Fruit fly (Drosophila melanogaster) whole organism, embryonic: Measurements from ENCODE around the gene Fdx1.

Experiments used
- Atf6 ChIP-seq: fragments of 200-800 bp; sonication (Bioruptor generic); IDR thresholded peaks from 2 replicates; pipeline ENCODE4 v1.3.6; 2022; ENCODE audit warnings: missing biosample characterization, missing genetic modification characterization
- CG10147 ChIP-seq: fragments of 200-800 bp; sonication (Bioruptor generic); optimal IDR thresholded peaks from 2 replicates; lab custom pipeline; 2019; ENCODE audit warnings: missing biosample characterization, mild to moderate bottlenecking, missing genetic modification characterization, moderate library complexity
- CG10543 ChIP-seq: fragments of 200-800 bp; sonication (Bioruptor generic); optimal IDR thresholded peaks from 3 replicates; lab custom pipeline; 2017; ENCODE audit warnings: missing biosample characterization, mild to moderate bottlenecking, missing genetic modification characterization, moderate library complexity
- CG10979 ChIP-seq: fragments of 200-800 bp; sonication (Bioruptor generic); optimal IDR thresholded peaks from 2 replicates; lab custom pipeline; 2018; ENCODE audit warnings: missing biosample characterization, mild to moderate bottlenecking, missing genetic modification characterization, moderate library complexity
- CG13894 ChIP-seq: fragments of 200-800 bp; sonication (Bioruptor generic); optimal IDR thresholded peaks from 3 replicates; lab custom pipeline; 2018; ENCODE audit warnings: missing biosample characterization, mild to moderate bottlenecking, missing genetic modification characterization, moderate library complexity
- CG15601 ChIP-seq: fragments of 200-800 bp; sonication (Bioruptor generic); optimal IDR thresholded peaks from 3 replicates; lab custom pipeline; 2019; ENCODE audit warnings: missing biosample characterization, mild to moderate bottlenecking, missing genetic modification characterization, moderate library complexity
- CG17385 ChIP-seq: fragments of 200-800 bp; sonication (Bioruptor generic); optimal IDR thresholded peaks from 3 replicates; lab custom pipeline; 2018; ENCODE audit warnings: missing biosample characterization, mild to moderate bottlenecking, missing genetic modification characterization
- CG18262 ChIP-seq: fragments of 200-800 bp; optimal IDR thresholded peaks from 3 replicates; lab custom pipeline; 2019; ENCODE audit warnings: missing biosample characterization, mild to moderate bottlenecking, missing genetic modification characterization, moderate library complexity
- CG2120 ChIP-seq: fragments of 200-800 bp; sonication (Bioruptor generic); optimal IDR thresholded peaks from 3 replicates; lab custom pipeline; 2016; ENCODE audit warnings: missing biosample characterization, missing genetic modification characterization
- CG3065 ChIP-seq: fragments of 200-800 bp; sonication (Bioruptor generic); optimal IDR thresholded peaks from 2 replicates; lab custom pipeline; 2016; ENCODE audit warnings: missing biosample characterization, missing genetic modification characterization
- CG31224 ChIP-seq: fragments of 200-800 bp; sonication (Bioruptor generic); IDR thresholded peaks from 2 replicates; pipeline ENCODE4 v1.3.6; 2022; ENCODE audit warnings: missing biosample characterization, missing genetic modification characterization
- CG32532 ChIP-seq: fragments of 200-800 bp; sonication (Bioruptor generic); IDR thresholded peaks from 2 replicates; pipeline ENCODE4 v1.3.6; 2022; ENCODE audit warnings: missing biosample characterization, missing genetic modification characterization
- CG33213 ChIP-seq: fragments of 200-800 bp; sonication (Bioruptor generic); optimal IDR thresholded peaks from 3 replicates; lab custom pipeline; 2016; ENCODE audit warnings: missing biosample characterization, missing genetic modification characterization
- CG4404 ChIP-seq: fragments of 200-800 bp; sonication (Bioruptor generic); IDR thresholded peaks from 2 replicates; pipeline ENCODE4 v1.3.6; 2022; ENCODE audit warnings: missing biosample characterization, missing genetic modification characterization
- CG5953 ChIP-seq: fragments of 200-800 bp; sonication (Bioruptor generic); IDR thresholded peaks from 2 replicates; pipeline ENCODE4 v1.3.6; 2022; ENCODE audit warnings: missing biosample characterization, missing genetic modification characterization
- CG8924 ChIP-seq: fragments of 200-800 bp; optimal IDR thresholded peaks from 3 replicates; lab custom pipeline; 2019; ENCODE audit warnings: missing biosample characterization, mild to moderate bottlenecking, missing genetic modification characterization, moderate library complexity
- Dbx ChIP-seq: fragments of 200-800 bp; sonication (Bioruptor generic); IDR thresholded peaks from 3 replicates; pipeline ENCODE4 v1.3.6; 2022; ENCODE audit warnings: missing biosample characterization, missing genetic modification characterization
- Deaf1 ChIP-seq: fragments of 200-800 bp; optimal IDR thresholded peaks from 3 replicates; lab custom pipeline; 2019; ENCODE audit warnings: missing biosample characterization, mild to moderate bottlenecking, missing genetic modification characterization, moderate library complexity
- Dfd ChIP-seq, 2 experiments: fragments of >200 bp; optimal IDR thresholded peaks; 2 replicates each; lab custom pipeline; 2017; ENCODE audit warnings: missing biosample characterization in 2 of 2, missing genetic modification characterization in 2 of 2
- GATAe ChIP-seq: fragments of 200-800 bp; sonication (Bioruptor generic); conservative IDR thresholded peaks from 2 replicates; pipeline ENCODE4 v1.3.6; 2022; ENCODE audit warnings: missing biosample characterization, missing genetic modification characterization
- Gug ChIP-seq: fragments of 200-800 bp; sonication (Bioruptor generic); IDR thresholded peaks from 4 replicates; pipeline ENCODE4 v1.3.6; 2022; ENCODE audit warnings: missing biosample characterization, missing genetic modification characterization
- H2.0 ChIP-seq: fragments of 200-800 bp; sonication (Bioruptor generic); IDR thresholded peaks from 2 replicates; pipeline ENCODE4 v1.3.6; 2022; ENCODE audit warnings: missing biosample characterization, missing genetic modification characterization
- Hr78 ChIP-seq, 2 experiments: fragments of 200-800 bp in 1 of 2; fragments of >200 bp in 1 of 2; sonication (Bioruptor generic) in 1 of 2; optimal IDR thresholded peaks; 2 replicates each; lab custom pipeline; 2017 to 2019; ENCODE audit warnings: missing biosample characterization in 2 of 2, missing genetic modification characterization in 2 of 2, mild to moderate bottlenecking in 1 of 2, moderate library complexity in 1 of 2
- Lhr ChIP-seq: fragments of 200-800 bp; sonication (Bioruptor generic); optimal IDR thresholded peaks from 3 replicates; lab custom pipeline; 2017; ENCODE audit warnings: mild to moderate bottlenecking, missing biosample characterization, missing genetic modification reagents, missing genetic modification characterization
- Myb ChIP-seq: fragments of 200-800 bp; sonication (Bioruptor generic); optimal IDR thresholded peaks from 2 replicates; lab custom pipeline; 2016; ENCODE audit warnings: missing biosample characterization, missing genetic modification characterization
- Neu2 ChIP-seq: fragments of 200-800 bp; sonication (Bioruptor generic); optimal IDR thresholded peaks from 3 replicates; lab custom pipeline; 2016; ENCODE audit warnings: missing biosample characterization, missing genetic modification characterization, borderline replicate concordance
- Oli ChIP-seq: fragments of 200-800 bp; sonication (Bioruptor generic); optimal IDR thresholded peaks from 2 replicates; lab custom pipeline; 2018; ENCODE audit warnings: missing biosample characterization, mild to moderate bottlenecking, missing genetic modification characterization, moderate library complexity
- Opbp ChIP-seq: fragments of 200-800 bp; sonication (Bioruptor generic); IDR thresholded peaks from 3 replicates; pipeline ENCODE4 v1.3.6; 2022; ENCODE audit warnings: missing biosample characterization, missing genetic modification characterization; ENCODE audit not compliant: partially characterized antibody
- Scr ChIP-seq: fragments of 200-800 bp; sonication (Bioruptor generic); IDR thresholded peaks from 2 replicates; pipeline ENCODE4 v1.3.6; 2022; ENCODE audit warnings: missing biosample characterization, missing genetic modification characterization; ENCODE audit not compliant: partially characterized antibody
- Tbp ChIP-seq: fragments of >200 bp; optimal IDR thresholded peaks from 2 replicates; lab custom pipeline; 2018; ENCODE audit warnings: missing biosample characterization, missing genetic modification characterization
- ash1 ChIP-seq: fragments of 200-800 bp; sonication (Bioruptor generic); optimal IDR thresholded peaks from 2 replicates; lab custom pipeline; 2018; ENCODE audit warnings: missing biosample characterization, mild to moderate bottlenecking, missing genetic modification characterization
- bbx ChIP-seq: fragments of 200-800 bp; sonication (Bioruptor generic); IDR thresholded peaks from 2 replicates; pipeline ENCODE4 v1.3.6; 2022; ENCODE audit warnings: missing biosample characterization, missing genetic modification characterization; ENCODE audit not compliant: partially characterized antibody
- eyg ChIP-seq: fragments of 200-800 bp; sonication (Bioruptor generic); optimal IDR thresholded peaks from 3 replicates; lab custom pipeline; 2016; ENCODE audit warnings: missing biosample characterization, missing genetic modification characterization
- fd96Cb ChIP-seq: fragments of 200-800 bp; sonication (Bioruptor generic); optimal IDR thresholded peaks from 2 replicates; lab custom pipeline; 2018; ENCODE audit warnings: missing biosample characterization, mild to moderate bottlenecking, missing genetic modification characterization, moderate library complexity
- ftz-f1 ChIP-seq: fragments of 200-800 bp; sonication (Bioruptor generic); optimal IDR thresholded peaks from 2 replicates; lab custom pipeline; 2016; ENCODE audit warnings: missing biosample characterization, missing genetic modification characterization
- h ChIP-seq: fragments of >200 bp; optimal IDR thresholded peaks from 2 replicates; lab custom pipeline; 2017
- her ChIP-seq: fragments of 200-800 bp; sonication (Bioruptor generic); optimal IDR thresholded peaks from 2 replicates; lab custom pipeline; 2016; ENCODE audit warnings: missing biosample characterization, missing genetic modification characterization
- luna ChIP-seq: fragments of 200-800 bp; sonication (Bioruptor generic); optimal IDR thresholded peaks from 2 replicates; lab custom pipeline; 2016; ENCODE audit warnings: missing biosample characterization, missing genetic modification characterization
- maf-S ChIP-seq: fragments of 200-800 bp; sonication (Bioruptor generic); optimal IDR thresholded peaks from 2 replicates; lab custom pipeline; 2016; ENCODE audit warnings: missing biosample characterization, missing genetic modification characterization
- mam ChIP-seq: fragments of 200-800 bp; sonication (Bioruptor generic); optimal IDR thresholded peaks from 3 replicates; lab custom pipeline; 2016; ENCODE audit warnings: missing biosample characterization, missing genetic modification characterization
- nau ChIP-seq: fragments of 200-800 bp; sonication (Bioruptor generic); optimal IDR thresholded peaks from 3 replicates; lab custom pipeline; 2017; ENCODE audit warnings: missing biosample characterization, mild to moderate bottlenecking, missing genetic modification characterization, missing genetic modification reagents
- prd ChIP-seq, 3 experiments: fragments of >200 bp in 2 of 3; fragments of 200-800 bp in 1 of 3; sonication (Bioruptor generic) in 1 of 3; optimal IDR thresholded peaks in 2 of 3; IDR thresholded peaks in 1 of 3; 2 replicates in 2 of 3; 3 replicates in 1 of 3; pipeline versions ENCODE4 v1.3.6 to Lab custom; 2017 to 2022; ENCODE audit warnings: missing biosample characterization in 1 of 3, missing genetic modification characterization in 1 of 3
- sob ChIP-seq: fragments of 200-800 bp; sonication (Bioruptor generic); IDR thresholded peaks from 2 replicates; pipeline ENCODE4 v1.3.6; 2022; ENCODE audit warnings: missing biosample characterization, missing genetic modification characterization
- trh ChIP-seq: fragments of 200-800 bp; sonication (Bioruptor generic); optimal IDR thresholded peaks from 2 replicates; lab custom pipeline; 2016; ENCODE audit warnings: missing biosample characterization, missing genetic modification characterization
- twi ChIP-seq: fragments of 200-800 bp; optimal IDR thresholded peaks from 2 replicates; lab custom pipeline; 2019; ENCODE audit warnings: missing biosample characterization, mild to moderate bottlenecking, missing genetic modification characterization, moderate library complexity

Gene Fdx1

DNA sequence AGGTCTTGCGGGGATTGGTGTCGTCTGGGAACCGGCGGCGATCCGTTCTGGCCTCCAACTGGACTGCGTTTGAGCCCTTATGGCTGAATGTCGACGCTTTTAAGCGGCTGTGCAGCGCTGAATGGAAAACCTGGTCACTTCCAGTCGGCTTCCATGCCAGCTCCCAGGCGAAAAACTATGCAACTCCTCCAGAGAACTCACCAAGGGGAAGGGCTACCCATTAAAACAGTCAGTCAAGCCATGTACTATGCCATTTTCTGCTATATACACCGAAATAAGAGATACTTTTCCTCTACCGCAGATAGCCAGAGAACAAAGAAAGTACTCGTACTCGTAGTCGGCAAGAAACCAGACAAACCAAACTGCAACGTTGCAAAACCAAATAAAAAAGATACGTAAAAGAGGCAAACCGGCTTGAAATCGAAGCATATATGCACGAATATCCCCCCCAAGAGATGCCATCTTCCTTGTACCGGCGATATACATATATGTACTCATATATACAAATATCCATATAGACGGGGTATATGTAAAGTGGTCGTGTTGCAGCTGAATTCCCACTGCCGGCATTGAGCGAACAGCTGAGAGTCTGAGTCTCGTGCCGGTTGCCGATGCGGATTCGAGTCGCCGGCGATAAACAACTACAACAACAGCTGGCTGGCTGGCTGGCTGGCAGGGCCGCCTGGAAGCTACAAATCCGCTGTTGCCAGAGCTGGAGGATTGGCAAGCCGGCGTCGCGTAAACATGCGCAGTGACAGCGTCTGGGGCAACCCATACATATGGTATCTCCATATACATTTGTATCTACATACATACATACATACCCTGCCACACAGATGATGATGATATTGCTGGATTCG, 8.7 kb upstream of the Fdx1 start, which contains the start of gene Hsp67Ba (continued):
- TF ChIP-seq CG33213 (GFP tag; lab: Kevin White, UChicago) (no peak), Deaf1 (peak; percentile 53), GATAe (no peak), Oli (no peak), bbx (no peak), twi (tag; lab: Kevin White, UChicago) (peak; percentile 58), fd96Cb (tag; lab: Kevin White, UChicago) (no peak), CG10543 (GFP tag; lab: Kevin White, UChicago) (peak; percentile 17), mam (GFP tag; lab: Kevin White, UChicago) (no peak), Neu2 (GFP tag; lab: Kevin White, UChicago) (no peak)

DNA sequence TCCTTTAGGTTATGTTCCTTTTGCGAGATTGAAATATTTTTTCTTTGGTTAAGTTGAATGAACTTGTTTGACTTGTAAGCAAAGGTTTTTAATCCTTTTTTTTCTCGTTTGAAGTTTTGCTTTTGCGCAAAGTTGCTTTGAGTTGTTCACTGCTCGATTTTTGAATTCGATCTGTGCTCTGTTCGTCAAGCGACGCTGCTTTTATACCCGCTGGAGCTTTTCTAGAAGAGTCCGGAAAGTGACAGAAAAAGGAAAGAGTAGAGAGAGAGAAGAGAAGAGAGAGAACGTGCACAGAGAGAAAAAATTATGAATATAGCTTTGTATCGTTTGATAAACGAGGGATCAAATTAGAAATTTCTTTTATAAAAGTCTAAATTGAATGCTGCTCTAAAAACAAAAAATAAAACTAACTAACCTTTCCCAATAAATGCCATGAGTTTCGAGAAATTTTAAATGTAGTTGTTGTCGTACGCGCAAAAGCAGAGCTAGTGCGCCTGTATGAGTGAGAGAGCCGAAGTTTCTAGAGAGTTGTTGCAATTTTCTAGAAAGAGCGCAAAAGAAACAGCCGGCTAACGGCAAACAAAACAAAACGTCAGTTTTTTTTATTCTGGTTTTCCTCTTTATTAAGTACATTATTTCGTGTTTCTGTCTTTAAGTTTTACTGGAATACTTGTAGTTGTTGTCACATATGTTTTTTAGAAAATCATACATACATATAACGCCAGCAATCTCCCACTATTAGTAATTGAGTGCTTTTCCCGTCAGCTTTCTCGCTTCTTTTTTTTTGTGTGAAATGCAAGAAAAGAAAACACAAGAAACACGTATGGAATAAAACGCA, 6.4 kb upstream of the Fdx1 start, which contains the start of gene Hsp26:
TSS of gene Hsp26 (minus strand) at position 230 of the 838 bp plus-strand sequence.
- TF ChIP-seq CG4404 (0 out of 2 replicates have a peak, but pooled peaks have one; percentile 22), ash1 (GFP tag; lab: Kevin White, UChicago) (no peak), Atf6 (GFP tag; lab: Robert Waterston, UW) (peak; percentile 92), luna (GFP tag; lab: Kevin White, UChicago) (peak; percentile 60), Dfd (GFP tag; optimal IDR thresholded peaks at IDR 0.05; lab: Kevin White, UChicago) (no peak), Hr78 (GFP tag; optimal IDR thresholded peaks at IDR 0.05; lab: Kevin White, UChicago) (peak in 1 of 2 experiments; percentile 64), CG13894 (tag; lab: Kevin White, UChicago) (peak; percentile 19), CG8924 (tag; lab: Kevin White, UChicago) (peak; percentile 87), Scr (no peak), sob (GFP tag; lab: Robert Waterston, UW) (peak; percentile 82), CG5953 (GFP tag; lab: Robert Waterston, UW) (peak; percentile 81; the same call in 1 of the 2 replicates), CG3065 (GFP tag; lab: Kevin White, UChicago) (peak; percentile 57), Lhr (GFP tag; lab: Kevin White, UChicago) (no peak), CG10979 (tag; lab: Kevin White, UChicago) (peak; percentile 82), Gug (GFP tag; lab: Robert Waterston, UW) (peak; percentile 43; the same call in 2 of the 4 replicates), Opbp (GFP tag; lab: Robert Waterston, UW) (no peak), trh (GFP tag; lab: Kevin White, UChicago) (peak; percentile 48), CG17385 (GFP tag; lab: Kevin White, UChicago) (peak; percentile 85), CG10147 (GFP tag; lab: Kevin White, UChicago) (peak; percentile 74), her (GFP tag; lab: Kevin White, UChicago) (peak; percentile 87), Tbp (GFP tag; lab: Kevin White, UChicago) (no peak), Dbx (peak; percentile 60; the same call in 2 of the 3 replicates), CG18262 (tag; lab: Kevin White, UChicago) (peak; percentile 86), Myb (peak; percentile 71), prd (optimal IDR thresholded peaks at IDR 0.05; lab: Kevin White, UChicago) (no peak), prd (GFP tag; IDR thresholded peaks at IDR 0.05; lab: Robert Waterston, UW) (peak; percentile 79), h (lab: Kevin White, UChicago) (no peak), eyg (peak; percentile 65), CG32532 (GFP tag; lab: Robert Waterston, UW) (peak; percentile 90), nau (peak; percentile 87), CG31224 (GFP tag; lab: Robert Waterston, UW) (peak; percentile 68), H2.0 (GFP tag; lab: Robert Waterston, UW) (peak; percentile 79), CG2120 (GFP tag; lab: Kevin White, UChicago) (peak; percentile 92), CG15601 (tag; lab: Kevin White, UChicago) (peak; percentile 85), ftz-f1 (GFP tag; lab: Kevin White, UChicago) (no peak), maf-S (peak; percentile 77)
